Fruit fly (Drosophila melanogaster) whole organism: Measurements from ENCODE around the gene CG42714.

ENCODE experiments used
- Dll ChIP-seq: fragments of >200 bp; optimal IDR thresholded peaks from 2 replicates; lab custom pipeline; 2017
- usp ChIP-seq: fragments of >200 bp; optimal IDR thresholded peaks from 2 replicates; lab custom pipeline; 2017; ENCODE audit warnings: missing biosample characterization, missing genetic modification characterization, mixed read lengths

DNA sequence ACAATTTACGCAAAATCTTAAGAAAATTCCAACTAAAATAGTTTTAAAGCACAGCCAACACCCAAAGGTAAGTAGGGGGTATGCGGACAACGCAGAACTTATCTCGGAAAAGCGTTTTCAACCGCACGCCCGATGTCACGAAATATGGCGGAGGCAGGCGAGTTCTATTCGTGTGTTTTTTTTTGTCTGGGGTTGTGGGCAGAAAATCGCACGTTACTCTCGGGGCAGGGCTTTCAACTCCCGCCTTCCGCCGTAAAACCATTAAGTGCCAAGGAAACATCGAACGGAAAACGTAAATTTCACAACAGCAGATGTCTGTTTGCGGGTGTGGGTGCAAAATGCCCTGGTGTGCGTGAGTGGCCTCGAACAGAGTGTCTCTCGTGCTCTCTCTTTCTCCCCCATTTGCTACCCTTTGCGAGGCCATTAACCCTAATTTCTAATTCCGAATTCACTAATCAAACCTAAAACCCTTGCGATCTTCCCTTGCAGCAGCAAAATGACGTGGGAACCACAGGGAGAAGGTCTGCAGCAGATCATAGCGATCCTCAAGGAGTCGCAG, 40.2 kb downstream of the CG42714 start:
- TF ChIP-seq usp (no peak), Dll (no peak)
